Worm (Caenorhabditis elegans) whole organism, L3 larva: ENCODE data around the gene Y42A5A.3.

Experiments used
- R02D3.7 ChIP-seq: fragments of 150-350 bp; optimal IDR thresholded peaks from 2 replicates; lab custom pipeline; 2014; ENCODE audit warnings: missing biosample characterization, missing genetic modification characterization
- aly-2 ChIP-seq: fragments of 150-350 bp; optimal IDR thresholded peaks from 2 replicates; lab custom pipeline; 2014; ENCODE audit warnings: missing biosample characterization, missing genetic modification characterization
- ama-1 ChIP-seq: fragments of 150-350 bp; optimal IDR thresholded peaks from 2 replicates; lab custom pipeline; 2018
- ceh-16 ChIP-seq: sonication (generic microtip); optimal IDR thresholded peaks from 2 replicates; lab custom pipeline; 2017; ENCODE audit warnings: missing biosample characterization, missing genetic modification characterization
- ceh-82 ChIP-seq: fragments of 150-350 bp; optimal IDR thresholded peaks from 2 replicates; lab custom pipeline; 2014; ENCODE audit warnings: missing biosample characterization, missing genetic modification characterization
- ceh-9 ChIP-seq: sonication (generic microtip); optimal IDR thresholded peaks from 2 replicates; lab custom pipeline; 2018; ENCODE audit warnings: missing biosample characterization, missing genetic modification characterization
- daf-12 ChIP-seq: fragments of 150-350 bp; optimal IDR thresholded peaks from 2 replicates; lab custom pipeline; 2014; ENCODE audit warnings: missing biosample characterization, missing genetic modification reagents, missing genetic modification characterization
- egl-5 ChIP-seq: fragments of 150-350 bp; optimal IDR thresholded peaks from 2 replicates; lab custom pipeline; 2017; ENCODE audit warnings: missing biosample characterization, missing genetic modification reagents, missing genetic modification characterization, inconsistent platforms
- elt-1 ChIP-seq: fragments of 150-350 bp; optimal IDR thresholded peaks from 2 replicates; lab custom pipeline; 2014; ENCODE audit warnings: missing biosample characterization, missing genetic modification characterization
- elt-2 ChIP-seq: sonication (generic microtip); optimal IDR thresholded peaks from 2 replicates; lab custom pipeline; 2016; ENCODE audit warnings: missing genetic modification reagents, mild to moderate bottlenecking, missing genetic modification characterization, missing compliant biosample characterization
- elt-3 ChIP-seq, 3 experiments: fragments of 150-350 bp in 1 of 3; sonication (generic microtip) in 2 of 3; optimal IDR thresholded peaks; 2 replicates in 2 of 3; 4 replicates in 1 of 3; lab custom pipeline; 2014 to 2017; ENCODE audit warnings: missing biosample characterization in 3 of 3, missing genetic modification characterization in 3 of 3
- eor-1 ChIP-seq, 2 experiments: fragments of 150-350 bp; optimal IDR thresholded peaks; 2 replicates each; lab custom pipeline; 2014 to 2018; ENCODE audit warnings: missing biosample characterization in 2 of 2, missing genetic modification characterization in 2 of 2
- fkh-10 ChIP-seq: sonication (generic microtip); optimal IDR thresholded peaks from 2 replicates; lab custom pipeline; 2017; ENCODE audit warnings: missing biosample characterization, missing genetic modification reagents, missing genetic modification characterization
- fkh-2 ChIP-seq: fragments of 150-350 bp; optimal IDR thresholded peaks from 2 replicates; lab custom pipeline; 2014; ENCODE audit warnings: missing biosample characterization, missing genetic modification reagents, missing genetic modification characterization
- hmg-11 ChIP-seq: sonication (generic microtip); optimal IDR thresholded peaks from 2 replicates; lab custom pipeline; 2016; ENCODE audit warnings: missing genetic modification characterization, missing compliant biosample characterization
- jun-1 ChIP-seq: fragments of 150-350 bp; optimal IDR thresholded peaks from 2 replicates; lab custom pipeline; 2014; ENCODE audit warnings: missing biosample characterization, missing genetic modification reagents, missing genetic modification characterization
- lin-15B ChIP-seq: fragments of 150-350 bp; optimal IDR thresholded peaks from 2 replicates; lab custom pipeline; 2014; ENCODE audit warnings: missing biosample characterization, missing genetic modification characterization
- lin-39 ChIP-seq: fragments of 150-350 bp; optimal IDR thresholded peaks from 2 replicates; lab custom pipeline; 2018; ENCODE audit warnings: missing biosample characterization, missing genetic modification reagents, missing genetic modification characterization
- lsy-12 ChIP-seq: sonication (generic microtip); optimal IDR thresholded peaks from 2 replicates; lab custom pipeline; 2016; ENCODE audit warnings: mild to moderate bottlenecking, missing genetic modification characterization, missing compliant biosample characterization
- mdl-1 ChIP-seq: fragments of 150-350 bp; optimal IDR thresholded peaks from 2 replicates; lab custom pipeline; 2014; ENCODE audit warnings: missing biosample characterization, missing genetic modification characterization
- mml-1 ChIP-seq: fragments of 150-350 bp; sonication (generic microtip); optimal IDR thresholded peaks from 3 replicates; lab custom pipeline; 2014; ENCODE audit warnings: missing biosample characterization, missing genetic modification characterization
- nfya-1 ChIP-seq: sonication (generic microtip); optimal IDR thresholded peaks from 2 replicates; lab custom pipeline; 2017; ENCODE audit warnings: missing genetic modification characterization, mild to moderate bottlenecking, missing compliant biosample characterization, antibody characterized with exemption, moderate library complexity; ENCODE audit not compliant: insufficient read depth
- nhr-11 ChIP-seq: fragments of 150-350 bp; optimal IDR thresholded peaks from 2 replicates; lab custom pipeline; 2014; ENCODE audit warnings: missing biosample characterization, missing genetic modification characterization
- nhr-12 ChIP-seq: fragments of 150-350 bp; optimal IDR thresholded peaks from 2 replicates; lab custom pipeline; 2014; ENCODE audit warnings: missing biosample characterization, missing genetic modification characterization
- nhr-25 ChIP-seq: sonication (generic microtip); optimal IDR thresholded peaks from 2 replicates; lab custom pipeline; 2017; ENCODE audit warnings: missing biosample characterization, missing genetic modification characterization
- nhr-28 ChIP-seq: fragments of 150-350 bp; optimal IDR thresholded peaks from 2 replicates; lab custom pipeline; 2014; ENCODE audit warnings: missing biosample characterization, missing genetic modification characterization
- nhr-76 ChIP-seq: fragments of 150-350 bp; sonication (generic microtip); optimal IDR thresholded peaks from 5 replicates; lab custom pipeline; 2014; ENCODE audit warnings: missing biosample characterization, missing genetic modification characterization
- pha-4 ChIP-seq: fragments of 150-350 bp; optimal IDR thresholded peaks from 2 replicates; lab custom pipeline; 2014; ENCODE audit warnings: missing biosample characterization, missing genetic modification reagents, missing genetic modification characterization
- pqm-1 ChIP-seq: fragments of 150-350 bp; optimal IDR thresholded peaks from 2 replicates; lab custom pipeline; 2017; ENCODE audit warnings: missing biosample characterization, missing genetic modification characterization, inconsistent platforms
- sea-2 ChIP-seq: fragments of 150-350 bp; sonication (generic microtip); optimal IDR thresholded peaks from 4 replicates; lab custom pipeline; 2014; ENCODE audit warnings: missing biosample characterization, missing genetic modification reagents, missing genetic modification characterization
- skn-1 ChIP-seq: fragments of 150-350 bp; optimal IDR thresholded peaks from 2 replicates; lab custom pipeline; 2014; ENCODE audit warnings: missing biosample characterization, missing genetic modification characterization
- snpc-4 ChIP-seq: fragments of 150-350 bp; optimal IDR thresholded peaks from 2 replicates; lab custom pipeline; 2014; ENCODE audit warnings: missing biosample characterization, missing genetic modification characterization
- tbx-2 ChIP-seq: sonication (generic microtip); optimal IDR thresholded peaks from 2 replicates; lab custom pipeline; 2016; ENCODE audit warnings: mild to moderate bottlenecking, missing genetic modification characterization, missing compliant biosample characterization
- unc-39 ChIP-seq: sonication (generic microtip); optimal IDR thresholded peaks from 4 replicates; lab custom pipeline; 2017; ENCODE audit warnings: missing biosample characterization, missing genetic modification characterization
- unc-62 ChIP-seq: fragments of 150-350 bp; sonication (generic microtip); optimal IDR thresholded peaks from 4 replicates; lab custom pipeline; 2014; ENCODE audit warnings: missing biosample characterization, missing genetic modification reagents, missing genetic modification characterization
- zag-1 ChIP-seq: fragments of 150-350 bp; optimal IDR thresholded peaks from 2 replicates; lab custom pipeline; 2014; ENCODE audit warnings: missing biosample characterization, missing genetic modification characterization
- ztf-11 ChIP-seq: fragments of 150-350 bp; optimal IDR thresholded peaks from 2 replicates; lab custom pipeline; 2014; ENCODE audit warnings: missing biosample characterization, missing genetic modification characterization
- ztf-4 ChIP-seq: fragments of 150-350 bp; optimal IDR thresholded peaks from 2 replicates; lab custom pipeline; 2014; ENCODE audit warnings: missing biosample characterization, missing genetic modification characterization

Gene Y42A5A.3

DNA sequence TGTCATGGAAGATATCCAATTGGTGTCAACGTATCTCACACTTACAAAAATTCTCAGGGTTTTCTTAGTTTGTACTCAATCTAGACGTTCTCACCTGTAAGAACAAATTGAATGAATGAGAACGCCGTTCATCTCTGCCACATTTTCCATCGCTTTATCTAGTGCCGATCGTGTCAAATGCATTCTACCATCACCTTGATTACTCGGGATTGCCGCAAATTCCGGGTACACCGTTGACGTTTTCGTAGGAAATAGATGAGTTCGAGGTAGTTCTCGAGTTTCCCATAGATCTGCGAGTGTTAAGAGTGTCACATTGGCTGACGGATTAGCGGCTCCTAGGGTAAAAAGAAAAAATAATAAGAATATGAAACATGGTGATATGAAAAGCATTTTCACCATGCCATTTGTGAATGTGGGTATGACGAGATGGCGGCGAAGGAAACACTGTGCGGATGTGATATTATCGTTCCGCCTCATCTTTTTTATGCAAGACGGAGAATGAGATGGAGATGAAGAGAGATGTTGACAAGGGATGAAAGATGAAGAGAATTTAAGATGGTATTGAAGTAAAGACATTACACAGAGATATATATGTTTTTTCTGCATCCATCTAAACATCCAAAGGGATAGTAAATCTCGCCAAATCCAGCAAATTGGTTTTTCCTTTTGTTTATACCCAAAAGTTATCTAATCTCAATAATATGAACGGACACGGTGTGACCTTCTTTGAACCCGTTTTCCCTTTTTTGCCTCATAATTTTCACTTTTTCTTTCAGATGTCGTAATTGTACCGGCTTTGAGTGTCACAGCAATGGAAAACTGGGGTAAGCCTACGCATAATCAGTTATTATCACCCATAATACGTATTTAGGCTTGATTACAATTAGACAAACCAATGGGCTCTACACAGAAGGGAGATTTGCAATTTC, 2.3 kb downstream of the Y42A5A.3 start, which contains the start of gene lact-8:
Gene lact-8, minus strand, starts transcription at position 445 of the 929 bp plus-strand sequence.
- TF ChIP-seq elt-1 (tag; lab: Kevin White, UChicago) (peak; percentile 65), nhr-76 (tag; lab: Kevin White, UChicago) (no peak), nhr-25 (tag; lab: Kevin White, UChicago) (peak; percentile 13)

DNA sequence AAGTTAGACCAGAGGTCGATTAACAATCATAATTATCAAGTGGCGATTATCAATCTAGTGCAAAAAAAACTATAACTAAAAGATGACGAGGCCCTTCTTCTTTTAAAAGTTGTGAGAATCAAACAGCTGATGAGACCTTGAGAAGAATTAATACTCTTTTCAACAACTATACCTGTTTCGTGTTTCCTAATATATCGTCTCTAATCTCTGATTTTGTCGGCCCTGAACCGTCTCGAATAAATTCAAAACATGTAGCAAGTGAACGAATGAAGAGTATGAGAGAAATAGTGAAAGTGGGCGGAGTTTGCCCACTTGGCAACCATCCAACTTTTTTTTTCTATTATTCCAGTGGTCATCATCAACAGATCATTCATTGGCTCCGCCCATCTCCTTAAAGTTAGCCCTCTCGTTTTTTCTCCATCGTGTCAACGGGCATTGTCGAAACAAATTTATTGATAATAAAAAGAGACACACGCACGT, 8.2 kb downstream of the Y42A5A.3 start, which contains the start of gene Y42A5A.1:
Gene Y42A5A.1, plus strand, starts transcription at position 430 of the 480 bp plus-strand sequence.
- TF ChIP-seq ama-1 (lab: Kevin White, UChicago): no peak
- TF ChIP-seq nhr-25 (tag; lab: Kevin White, UChicago): peak; percentile 3

DNA sequence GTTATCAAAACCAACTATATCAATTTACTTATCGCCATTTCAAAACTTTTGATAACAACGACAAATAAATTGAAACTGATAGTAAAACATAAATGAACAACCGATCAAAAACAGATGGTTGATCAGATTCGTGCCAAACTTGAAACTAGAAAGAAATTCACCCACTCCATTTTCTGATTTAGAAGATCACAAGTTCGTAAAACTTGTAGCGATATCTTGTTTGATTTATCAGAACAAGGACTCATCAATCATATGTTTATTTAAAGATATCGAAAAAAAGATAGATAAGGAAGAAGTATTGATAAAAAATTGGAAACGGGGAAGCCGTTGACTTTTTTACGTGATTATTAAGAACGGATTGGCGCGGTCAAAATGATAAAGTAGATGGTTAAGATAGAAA, 8.7 kb downstream of the Y42A5A.3 start:
- TF ChIP-seq ceh-16 (tag; lab: Kevin White, UChicago) (no peak), snpc-4 (tag; lab: Kevin White, UChicago) (no peak), pqm-1 (tag; lab: Kevin White, UChicago) (peak; percentile 35), pha-4 (tag; lab: Kevin White, UChicago) (no peak), elt-2 (tag; lab: Kevin White, UChicago) (peak; percentile 85), daf-12 (no peak), fkh-2 (tag; lab: Kevin White, UChicago) (no peak)

DNA sequence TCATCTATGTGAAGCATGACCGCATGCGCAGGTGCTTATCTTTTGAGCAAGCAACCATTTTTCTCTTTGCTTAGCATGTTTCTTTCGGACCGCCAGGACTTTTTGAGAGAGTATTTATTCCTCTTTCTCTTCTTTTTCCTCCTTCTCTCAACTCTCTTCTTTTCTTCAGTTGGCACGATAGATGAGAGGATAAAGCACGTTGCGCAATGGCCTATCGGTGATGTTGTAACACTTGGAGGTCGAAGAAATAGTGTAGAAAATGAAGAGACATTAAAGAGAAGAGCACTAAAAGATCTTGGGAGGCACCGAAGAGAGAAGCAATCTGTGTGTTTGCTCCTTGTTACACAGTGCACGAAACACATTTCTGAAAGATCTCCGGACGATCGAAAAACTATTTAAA, 12.1 kb downstream of the Y42A5A.3 start:
- peak; percentile 73 for TF ChIP-seq nfya-1
- peak; percentile 21 for TF ChIP-seq hmg-11 (tag; lab: Kevin White, UChicago)
- peak; percentile 71 for TF ChIP-seq lin-39 (tag; lab: Kevin White, UChicago)
- no peak for TF ChIP-seq lsy-12 (tag; lab: Kevin White, UChicago)
- TF ChIP-seq mdl-1 (tag; lab: Kevin White, UChicago): peak; percentile 57

DNA sequence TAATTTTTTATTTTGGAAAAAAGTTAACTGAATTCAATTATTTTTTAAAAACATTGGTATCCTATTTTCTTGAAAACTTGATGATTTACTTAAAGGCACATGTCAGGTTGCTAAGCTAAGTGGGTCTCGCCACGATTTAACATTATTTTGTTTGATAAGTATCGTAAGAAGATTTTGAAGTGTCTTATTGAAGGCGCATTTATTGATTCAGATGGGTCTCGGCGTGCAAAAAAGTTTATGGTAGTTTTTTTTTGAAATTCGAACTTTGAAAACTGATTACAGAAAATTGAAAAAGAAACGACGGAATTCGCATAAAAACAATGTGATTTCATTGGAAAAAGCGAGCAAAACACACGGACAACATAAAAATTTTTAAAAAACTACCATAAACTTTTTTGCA, 12.8 kb downstream of the Y42A5A.3 start:
- TF ChIP-seq zag-1 (tag; lab: Kevin White, UChicago) (no peak), skn-1 (tag; lab: Kevin White, UChicago) (no peak), lin-15B (tag; lab: Kevin White, UChicago) (no peak), elt-3 (tag; optimal IDR thresholded peaks at IDR 0.05; lab: Kevin White, UChicago) (no peak), nhr-25 (tag; lab: Kevin White, UChicago) (no peak), egl-5 (tag; lab: Kevin White, UChicago) (no peak), nhr-28 (tag; lab: Kevin White, UChicago) (no peak), daf-12 (no peak), lin-39 (tag; lab: Kevin White, UChicago) (no peak), sea-2 (GFP tag; lab: Kevin White, UChicago) (no peak), mml-1 (tag; lab: Kevin White, UChicago) (no peak), ceh-16 (tag; lab: Kevin White, UChicago) (no peak), lsy-12 (tag; lab: Kevin White, UChicago) (no peak), nhr-11 (tag; lab: Kevin White, UChicago) (no peak), eor-1 (tag; optimal IDR thresholded peaks at IDR 0.05; lab: Kevin White, UChicago) (no peak), pha-4 (tag; lab: Kevin White, UChicago) (no peak), ama-1 (lab: Kevin White, UChicago) (no peak), aly-2 (no peak), nhr-76 (tag; lab: Kevin White, UChicago) (no peak)

DNA sequence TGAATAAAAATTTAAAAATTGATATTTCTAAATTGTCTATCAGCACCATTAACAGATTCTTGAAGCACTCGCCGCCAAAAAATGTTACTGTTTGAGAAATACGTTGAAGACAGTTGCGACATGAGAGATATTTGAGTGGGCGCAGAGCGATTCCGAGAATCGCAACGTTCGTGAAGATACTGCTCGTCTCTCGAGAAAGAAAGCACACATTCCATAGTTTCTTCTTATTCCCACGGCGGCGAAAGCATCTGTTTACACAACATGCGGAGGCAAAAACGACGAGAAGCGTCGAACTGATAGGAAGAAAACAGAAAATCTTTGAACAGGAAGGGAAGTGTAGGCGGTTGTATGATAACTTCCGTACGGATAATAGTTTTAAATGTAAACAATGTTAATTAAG, 13.3 kb downstream of the Y42A5A.3 start:
- TF ChIP-seq tbx-2 (tag; lab: Kevin White, UChicago) (peak; percentile 17), zag-1 (tag; lab: Kevin White, UChicago) (no peak), ceh-9 (tag; lab: Kevin White, UChicago) (no peak), unc-39 (tag; lab: Kevin White, UChicago) (no peak), unc-62 (GFP tag; lab: Kevin White, UChicago) (no peak), jun-1 (no peak), elt-2 (tag; lab: Kevin White, UChicago) (no peak), pha-4 (tag; lab: Kevin White, UChicago) (peak; percentile 36), elt-1 (tag; lab: Kevin White, UChicago) (no peak), nfya-1 (peak; percentile 12), lsy-12 (tag; lab: Kevin White, UChicago) (no peak), nhr-12 (tag; lab: Kevin White, UChicago) (no peak), nhr-25 (tag; lab: Kevin White, UChicago) (no peak), ceh-16 (tag; lab: Kevin White, UChicago) (no peak), nhr-11 (tag; lab: Kevin White, UChicago) (peak; percentile 90), lin-39 (tag; lab: Kevin White, UChicago) (no peak), ztf-11 (tag; lab: Kevin White, UChicago) (no peak), ceh-82 (tag; lab: Kevin White, UChicago) (no peak), fkh-10 (GFP tag; lab: Kevin White, UChicago) (no peak), ztf-4 (no peak), sea-2 (GFP tag; lab: Kevin White, UChicago) (no peak), egl-5 (tag; lab: Kevin White, UChicago) (no peak), R02D3.7 (tag; lab: Kevin White, UChicago) (no peak), aly-2 (no peak), mml-1 (tag; lab: Kevin White, UChicago) (no peak)
